Worm (Caenorhabditis elegans) whole organism, L4 larva: ENCODE data around the gene cks-1.
A peak's percentile ranks its signal among the peaks of the same experiment; 100 is the strongest.

Experiments used
- F26F4.8 ChIP-seq: fragments of 200-800 bp; sonication (Bioruptor generic); conservative IDR thresholded peaks from 2 replicates; pipeline ENCODE4 v1.3.6; 2022; ENCODE audit warnings: missing genetic modification characterization, missing compliant biosample characterization
- T26A8.4 ChIP-seq: fragments of 200-800 bp; sonication (Bioruptor generic); IDR thresholded peaks from 2 replicates; pipeline ENCODE4 v1.3.6; 2022; ENCODE audit warnings: missing genetic modification characterization, missing compliant biosample characterization
- ZK337.2 ChIP-seq: fragments of 200-800 bp; sonication (Bioruptor generic); IDR thresholded peaks from 2 replicates; pipeline ENCODE4 v1.3.6; 2022; ENCODE audit warnings: missing genetic modification reagents, missing genetic modification characterization, missing compliant biosample characterization
- ZK546.5 ChIP-seq, 2 experiments: sonication (generic microtip); optimal IDR thresholded peaks; 2 replicates each; lab custom pipeline; 2017; ENCODE audit warnings: missing biosample characterization in 2 of 2, missing genetic modification characterization in 2 of 2
- aha-1 ChIP-seq: fragments of 150-350 bp; peaks from one replicate; lab custom pipeline; 2014; ENCODE audit warnings: missing biosample characterization, missing genetic modification characterization
- attf-4 ChIP-seq: sonication (generic microtip); optimal IDR thresholded peaks from 3 replicates; lab custom pipeline; 2017; ENCODE audit warnings: missing biosample characterization, missing genetic modification characterization
- ceh-32 ChIP-seq: sonication (generic microtip); optimal IDR thresholded peaks from 2 replicates; lab custom pipeline; 2016; ENCODE audit warnings: mild to moderate bottlenecking, missing genetic modification characterization, missing compliant biosample characterization; ENCODE audit not compliant: poor library complexity
- cey-2 ChIP-seq: sonication (generic microtip); optimal IDR thresholded peaks from 3 replicates; lab custom pipeline; 2017; ENCODE audit warnings: missing genetic modification characterization, mild to moderate bottlenecking, missing compliant biosample characterization, antibody characterized with exemption, borderline replicate concordance; ENCODE audit not compliant: insufficient read depth
- daf-16 ChIP-seq, 3 experiments: sonication (generic microtip); optimal IDR thresholded peaks; 2 replicates each; lab custom pipeline; 2016 to 2017; ENCODE audit warnings: missing genetic modification characterization in 3 of 3, missing genetic modification reagents in 3 of 3, mild to moderate bottlenecking in 2 of 3, missing compliant biosample characterization in 2 of 3, missing biosample characterization in 1 of 3, moderate library complexity in 1 of 3
- dmd-6 ChIP-seq: fragments of 200-800 bp; sonication (Bioruptor generic); IDR thresholded peaks from 2 replicates; pipeline ENCODE4 v1.3.6; 2022; ENCODE audit warnings: missing genetic modification reagents, missing genetic modification characterization, missing compliant biosample characterization
- dpl-1 ChIP-seq: fragments of 150-350 bp; optimal IDR thresholded peaks from 2 replicates; lab custom pipeline; 2014; ENCODE audit warnings: missing biosample characterization, missing genetic modification reagents, missing genetic modification characterization
- dve-1 ChIP-seq: sonication (generic microtip); optimal IDR thresholded peaks from 2 replicates; lab custom pipeline; 2017; ENCODE audit warnings: antibody characterized with exemption, mild to moderate bottlenecking, missing genetic modification characterization, missing compliant biosample characterization; ENCODE audit not compliant: insufficient read depth
- egl-43 ChIP-seq: fragments of 200-800 bp; sonication (Bioruptor generic); IDR thresholded peaks from 2 replicates; pipeline ENCODE4 v1.3.6; 2022; ENCODE audit warnings: missing genetic modification reagents, missing genetic modification characterization, missing compliant biosample characterization
- fos-1 ChIP-seq: fragments of 150-350 bp; optimal IDR thresholded peaks from 2 replicates; lab custom pipeline; 2014; ENCODE audit warnings: missing biosample characterization, missing genetic modification characterization
- hlh-11 ChIP-seq: fragments of 200-800 bp; sonication (Bioruptor generic); optimal IDR thresholded peaks from 2 replicates; lab custom pipeline; 2018; ENCODE audit warnings: mild to moderate bottlenecking, missing genetic modification characterization, missing compliant biosample characterization
- hlh-30 ChIP-seq: sonication (generic microtip); optimal IDR thresholded peaks from 2 replicates; lab custom pipeline; 2017; ENCODE audit warnings: antibody characterized with exemption, mild to moderate bottlenecking, missing genetic modification characterization, missing compliant biosample characterization; ENCODE audit not compliant: insufficient read depth
- lsy-2 ChIP-seq, 2 experiments: fragments of 150-350 bp in 1 of 2; sonication (generic microtip) in 1 of 2; optimal IDR thresholded peaks; 2 replicates each; lab custom pipeline; 2014 to 2017; ENCODE audit warnings: missing biosample characterization in 2 of 2, missing genetic modification characterization in 2 of 2
- mdl-1 ChIP-seq, 2 experiments: fragments of 150-350 bp in 1 of 2; sonication (generic microtip) in 1 of 2; optimal IDR thresholded peaks; 2 replicates each; lab custom pipeline; 2014 to 2017; ENCODE audit warnings: missing biosample characterization in 2 of 2, missing genetic modification characterization in 2 of 2
- mdt-29 ChIP-seq: fragments of 200-800 bp; sonication (Bioruptor generic); IDR thresholded peaks from 2 replicates; pipeline ENCODE4 v1.3.6; 2022; ENCODE audit warnings: missing genetic modification reagents, missing genetic modification characterization, missing compliant biosample characterization
- mep-1 ChIP-seq: fragments of 150-350 bp; sonication (generic microtip); optimal IDR thresholded peaks from 3 replicates; lab custom pipeline; 2014; ENCODE audit warnings: missing biosample characterization, missing genetic modification characterization
- mes-2 ChIP-seq: sonication (generic microtip); optimal IDR thresholded peaks from 2 replicates; lab custom pipeline; 2016; ENCODE audit warnings: missing genotype, mild to moderate bottlenecking, missing genetic modification characterization, missing compliant biosample characterization; ENCODE audit not compliant: poor library complexity, severe bottlenecking
- nhr-10 ChIP-seq: fragments of 150-350 bp; optimal IDR thresholded peaks from 2 replicates; lab custom pipeline; 2014; ENCODE audit warnings: missing biosample characterization, missing genetic modification characterization
- nhr-102 ChIP-seq: sonication (generic microtip); optimal IDR thresholded peaks from 2 replicates; lab custom pipeline; 2016; ENCODE audit warnings: mild to moderate bottlenecking, missing genetic modification characterization, moderate library complexity, missing compliant biosample characterization
- nhr-28 ChIP-seq: fragments of 150-350 bp; optimal IDR thresholded peaks from 2 replicates; lab custom pipeline; 2014; ENCODE audit warnings: missing biosample characterization, missing genetic modification characterization
- nhr-41 ChIP-seq: fragments of 200-800 bp; sonication (Bioruptor generic); IDR thresholded peaks from 2 replicates; pipeline ENCODE4 v1.3.6; 2022; ENCODE audit warnings: missing genetic modification reagents, missing genetic modification characterization, missing compliant biosample characterization
- nhr-42 ChIP-seq: fragments of 200-800 bp; sonication (Bioruptor generic); IDR thresholded peaks from 2 replicates; pipeline ENCODE4 v1.3.6; 2022; ENCODE audit warnings: missing genetic modification characterization, missing compliant biosample characterization
- nhr-48 ChIP-seq: sonication (generic microtip); optimal IDR thresholded peaks from 2 replicates; lab custom pipeline; 2016; ENCODE audit warnings: mild to moderate bottlenecking, missing genetic modification characterization, missing compliant biosample characterization
- nhr-77 ChIP-seq: fragments of 150-350 bp; optimal IDR thresholded peaks from 2 replicates; lab custom pipeline; 2014; ENCODE audit warnings: missing biosample characterization, missing genetic modification characterization
- pha-4 ChIP-seq, 2 experiments: fragments of 150-350 bp in 1 of 2; fragments of 200-800 bp in 1 of 2; sonication (Bioruptor generic) in 1 of 2; IDR thresholded peaks in 1 of 2; optimal IDR thresholded peaks in 1 of 2; 2 replicates each; pipeline versions ENCODE4 v1.3.6 to Lab custom; 2014 to 2022; ENCODE audit warnings: missing genetic modification characterization in 2 of 2, missing genetic modification reagents in 2 of 2, missing biosample characterization in 1 of 2, missing compliant biosample characterization in 1 of 2
- php-3 ChIP-seq: fragments of 200-800 bp; sonication (Bioruptor generic); IDR thresholded peaks from 2 replicates; pipeline ENCODE4 v1.3.6; 2022; ENCODE audit warnings: missing genetic modification reagents, missing genetic modification characterization, missing compliant biosample characterization
- pqm-1 ChIP-seq: sonication (generic microtip); optimal IDR thresholded peaks from 2 replicates; lab custom pipeline; 2017; ENCODE audit warnings: missing biosample characterization, missing genetic modification characterization
- sdz-12 ChIP-seq: fragments of 200-800 bp; sonication (Bioruptor generic); optimal IDR thresholded peaks from 2 replicates; lab custom pipeline; 2018; ENCODE audit warnings: mild to moderate bottlenecking, missing genetic modification characterization, missing compliant biosample characterization
- skn-1 ChIP-seq: fragments of 150-350 bp; optimal IDR thresholded peaks from 2 replicates; lab custom pipeline; 2014; ENCODE audit warnings: missing biosample characterization, missing genetic modification characterization
- snpc-4 ChIP-seq: fragments of 150-350 bp; optimal IDR thresholded peaks from 2 replicates; lab custom pipeline; 2014; ENCODE audit warnings: missing biosample characterization, missing genetic modification characterization
- tag-97 ChIP-seq: fragments of 200-800 bp; sonication (Bioruptor generic); IDR thresholded peaks from 2 replicates; pipeline ENCODE4 v1.3.6; 2022; ENCODE audit warnings: missing genetic modification characterization, missing compliant biosample characterization
- zfp-2 ChIP-seq: sonication (generic microtip); optimal IDR thresholded peaks from 2 replicates; lab custom pipeline; 2016; ENCODE audit warnings: mild to moderate bottlenecking, missing genetic modification characterization, missing compliant biosample characterization
- zip-2 ChIP-seq: fragments of 150-350 bp; optimal IDR thresholded peaks from 2 replicates; lab custom pipeline; 2014; ENCODE audit warnings: missing biosample characterization, missing genetic modification characterization
- ztf-11 ChIP-seq: fragments of 150-350 bp; optimal IDR thresholded peaks from 2 replicates; lab custom pipeline; 2014; ENCODE audit warnings: missing biosample characterization, missing genetic modification characterization

The cks-1 gene

DNA sequence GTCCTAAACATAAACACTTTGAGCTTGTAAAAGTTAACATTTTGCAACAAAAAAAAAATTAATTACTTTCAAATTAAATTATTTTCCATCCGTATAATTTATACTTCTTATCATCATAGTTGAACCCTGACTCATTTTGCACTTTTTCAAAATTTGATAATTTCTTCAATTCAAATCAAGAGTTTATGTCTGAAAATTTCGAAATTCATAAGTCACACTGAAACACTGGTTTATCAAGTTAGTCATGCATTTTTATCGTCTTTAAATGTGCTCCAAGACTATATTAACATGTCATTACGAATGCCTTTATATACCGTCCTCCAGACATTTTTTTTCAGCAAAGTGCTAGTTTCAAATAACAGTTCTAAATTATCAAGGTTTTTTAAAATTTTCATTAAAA lies 25.9 kb downstream of the cks-1 start (continued):
- TF ChIP-seq ZK337.2 (GFP tag; lab: Robert Waterston, UW): no peak
- TF ChIP-seq ceh-32 (tag; lab: Kevin White, UChicago): no peak
- TF ChIP-seq mdt-29 (GFP tag; lab: Robert Waterston, UW): no peak
- no peak for TF ChIP-seq nhr-102 (tag; lab: Kevin White, UChicago)
- peak; percentile 94 for TF ChIP-seq pqm-1 (tag; lab: Kevin White, UChicago)
- TF ChIP-seq hlh-30 (tag; lab: Kevin White, UChicago): peak; percentile 1

DNA sequence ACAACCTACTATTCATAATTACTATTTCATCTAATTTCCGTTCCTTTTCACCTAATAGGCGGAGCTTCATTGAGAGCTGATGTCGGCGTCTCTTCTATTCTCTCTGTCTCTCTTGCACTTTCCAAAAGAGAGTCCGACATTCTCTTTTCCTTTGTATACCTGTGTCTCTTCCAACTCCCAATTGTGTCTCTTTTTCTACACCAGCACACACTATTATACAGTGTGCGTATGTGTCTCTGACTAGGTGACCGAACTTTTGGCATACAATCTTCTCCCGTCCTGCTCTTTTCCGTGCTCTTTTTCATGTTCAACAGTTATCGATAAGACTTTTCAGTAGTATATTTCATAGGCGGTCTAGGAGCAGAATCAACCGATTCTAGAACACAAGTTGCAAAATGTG lies 26.5 kb downstream of the cks-1 start:
- TF ChIP-seq hlh-11 (tag; lab: Kevin White, UChicago) (peak; percentile 66), nhr-10 (tag; lab: Kevin White, UChicago) (no peak), dve-1 (tag; lab: Kevin White, UChicago) (peak; percentile 44), pqm-1 (tag; lab: Kevin White, UChicago) (peak; percentile 82), nhr-41 (0 out of 2 replicates have a peak, but pooled peaks have one; percentile 21), daf-16 (GFP tag; optimal IDR thresholded peaks at IDR 0.05; lab: Kevin White, UChicago) (no peak), daf-16 (tag; optimal IDR thresholded peaks at IDR 0.05; lab: Kevin White, UChicago) (peak; percentile 48), nhr-77 (peak; percentile 18), nhr-42 (GFP tag; lab: Robert Waterston, UW) (no peak), mes-2 (tag; lab: Kevin White, UChicago) (peak; percentile 61), nhr-28 (tag; lab: Kevin White, UChicago) (peak; percentile 71), ztf-11 (tag; lab: Kevin White, UChicago) (no peak), dmd-6 (GFP tag; lab: Robert Waterston, UW) (peak; percentile 73), zip-2 (tag; lab: Kevin White, UChicago) (no peak), skn-1 (tag; lab: Kevin White, UChicago) (no peak)

DNA sequence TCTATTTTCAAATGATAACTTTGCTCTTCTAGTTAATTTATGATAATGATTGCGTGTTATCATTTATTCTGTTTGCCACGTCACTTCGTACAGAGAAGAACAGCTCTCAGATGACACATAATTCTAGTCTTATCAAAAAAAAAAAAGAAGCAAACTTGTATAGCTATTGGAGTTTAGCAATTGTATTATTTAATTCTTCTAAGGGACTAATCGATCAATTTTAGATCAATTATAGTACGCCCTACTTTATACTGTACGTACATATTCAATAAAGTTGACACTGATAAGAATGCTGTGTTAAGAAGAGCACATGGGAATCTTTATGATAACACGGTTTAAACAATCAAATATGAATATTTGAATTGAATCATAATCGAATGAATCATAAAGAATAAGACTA lies 28.6 kb downstream of the cks-1 start:
- TF ChIP-seq nhr-77 (peak; percentile 15), ZK546.5 (tag; optimal IDR thresholded peaks at IDR 0.05; lab: Kevin White, UChicago) (no peak), pha-4 (GFP tag; IDR thresholded peaks at IDR 0.05; lab: Robert Waterston, UW) (0 out of 2 replicates have a peak, but pooled peaks have one; percentile 38), pha-4 (tag; optimal IDR thresholded peaks at IDR 0.05; lab: Kevin White, UChicago) (no peak), aha-1 (peak; percentile 20), nhr-28 (tag; lab: Kevin White, UChicago) (peak; percentile 74), daf-16 (GFP tag; optimal IDR thresholded peaks at IDR 0.05; lab: Kevin White, UChicago) (no peak), daf-16 (tag; optimal IDR thresholded peaks at IDR 0.05; lab: Kevin White, UChicago) (peak; percentile 76), dmd-6 (GFP tag; lab: Robert Waterston, UW) (peak; percentile 63; the same call in 1 of the 2 replicates), php-3 (peak; percentile 41; the same call in 1 of the 2 replicates), snpc-4 (no peak), fos-1 (peak; percentile 20), pqm-1 (tag; lab: Kevin White, UChicago) (peak; percentile 86), T26A8.4 (GFP tag; lab: Robert Waterston, UW) (no peak), mdl-1 (tag; optimal IDR thresholded peaks at IDR 0.05; lab: Kevin White, UChicago) (peak in 1 of 2 experiments; percentile 23), mep-1 (tag; lab: Kevin White, UChicago) (peak; percentile 17), egl-43 (no peak), dve-1 (tag; lab: Kevin White, UChicago) (peak; percentile 27), nhr-48 (tag; lab: Kevin White, UChicago) (peak; percentile 13), cey-2 (tag; lab: Kevin White, UChicago) (no peak)

DNA sequence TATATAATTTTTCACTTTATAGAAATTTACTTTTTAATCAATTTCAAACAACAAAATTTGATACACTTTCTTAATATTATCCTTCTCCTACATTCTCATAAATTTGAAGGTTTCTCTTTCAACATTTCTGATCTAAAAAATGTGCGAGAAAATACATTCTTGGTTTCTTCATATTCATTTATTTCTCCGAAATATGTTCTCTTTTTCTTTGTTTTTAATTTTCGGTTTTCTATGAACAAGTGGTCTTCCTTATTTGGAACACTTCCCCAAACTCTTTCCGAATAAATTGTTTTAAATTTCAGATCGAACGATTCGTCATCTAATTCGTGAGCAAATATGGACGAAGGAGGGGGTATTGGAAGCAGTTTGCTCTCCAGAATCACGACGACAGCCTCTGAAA lies 45.4 kb downstream of the cks-1 start, which contains the start of gene npr-22:
TSS of gene npr-22 (plus strand) at position 301 of the 400 bp plus-strand sequence.
- no peak for TF ChIP-seq attf-4 (tag; lab: Kevin White, UChicago)
- TF ChIP-seq nhr-42 (GFP tag; lab: Robert Waterston, UW): no peak
- TF ChIP-seq daf-16 (GFP tag; optimal IDR thresholded peaks at IDR 0.05; lab: Kevin White, UChicago): no peak
- no peak for TF ChIP-seq daf-16 (tag; optimal IDR thresholded peaks at IDR 0.05; lab: Kevin White, UChicago)
- TF ChIP-seq dpl-1 (GFP tag; lab: Kevin White, UChicago): no peak
- TF ChIP-seq zfp-2 (tag; lab: Kevin White, UChicago): no peak
- TF ChIP-seq php-3: no peak
- no peak for TF ChIP-seq lsy-2 (tag; optimal IDR thresholded peaks at IDR 0.05; lab: Kevin White, UChicago)
- TF ChIP-seq sdz-12 (GFP tag; lab: Kevin White, UChicago): no peak
- no peak for TF ChIP-seq tag-97 (GFP tag; lab: Robert Waterston, UW)
- TF ChIP-seq F26F4.8 (GFP tag; lab: Robert Waterston, UW): no peak
- TF ChIP-seq mdt-29 (GFP tag; lab: Robert Waterston, UW): no peak
